Worm (Caenorhabditis elegans): ENCODE results near the gene srg-8.

srg-8 gene

ce11 chrIII:6231880-6232279 lies 22.8 kb downstream of the srg-8 start (continued):
- TF ChIP-seq mab-9 (GFP tag; IDR thresholded peaks at IDR 0.05) (no peak), hlh-17 (GFP tag; optimal IDR thresholded peaks at IDR 0.05; ENCODE audit: borderline replicate concordance) (no peak), nhr-12 (tag; optimal IDR thresholded peaks at IDR 0.05) (no peak), tbx-2 (tag; optimal IDR thresholded peaks at IDR 0.05) (no peak), alr-1 (tag; optimal IDR thresholded peaks at IDR 0.05; ENCODE audit: borderline replicate concordance) (no peak), ces-1 (GFP tag; optimal IDR thresholded peaks at IDR 0.05) (no peak), ama-1 (optimal IDR thresholded peaks at IDR 0.05) (no peak), mef-2 (tag; optimal IDR thresholded peaks at IDR 0.05) (no peak), ceh-82 (tag; optimal IDR thresholded peaks at IDR 0.05) (no peak), fkh-8 (tag; optimal IDR thresholded peaks at IDR 0.05) (no peak), nhr-20 (tag; optimal IDR thresholded peaks at IDR 0.05) (peak; percentile 20), lin-39 (tag; optimal IDR thresholded peaks at IDR 0.05) (no peak), nhr-11 (tag; optimal IDR thresholded peaks at IDR 0.05) (no peak), fkh-4 (tag; optimal IDR thresholded peaks at IDR 0.05; ENCODE audit: borderline replicate concordance) (no peak), F16B12.6 (tag; optimal IDR thresholded peaks at IDR 0.05) (no peak), snu-23 (GFP tag; optimal IDR thresholded peaks at IDR 0.05) (no peak), vab-15 (tag; optimal IDR thresholded peaks at IDR 0.05) (no peak), tlp-1 (tag; optimal IDR thresholded peaks at IDR 0.05) (peak; percentile 5), nhr-90 (tag; optimal IDR thresholded peaks at IDR 0.05; ENCODE audit: poor library complexity) (no peak), elt-2 (tag; optimal IDR thresholded peaks at IDR 0.05) (peak; percentile 69), skn-1 (tag; optimal IDR thresholded peaks at IDR 0.05) (no peak), aha-1 (tag; optimal IDR thresholded peaks at IDR 0.05) (no peak), nhr-71 (tag; optimal IDR thresholded peaks at IDR 0.05) (no peak), isw-1 (GFP tag; IDR thresholded peaks at IDR 0.05) (no peak), sup-37 (GFP tag; optimal IDR thresholded peaks at IDR 0.05) (no peak), fos-1 (tag; optimal IDR thresholded peaks at IDR 0.05) (no peak), nhr-76 (tag; optimal IDR thresholded peaks at IDR 0.05) (no peak), lin-13 (GFP tag; optimal IDR thresholded peaks at IDR 0.05) (no peak), unc-98 (GFP tag; IDR thresholded peaks at IDR 0.05) (no peak), lir-3 (tag; optimal IDR thresholded peaks at IDR 0.05; ENCODE audit: poor library complexity) (no peak), aly-2 (tag; optimal IDR thresholded peaks at IDR 0.05) (no peak), swsn-7 (tag; optimal IDR thresholded peaks at IDR 0.05) (no peak), unc-86 (tag; optimal IDR thresholded peaks at IDR 0.05) (no peak), nhr-77 (tag; optimal IDR thresholded peaks at IDR 0.05) (no peak), nhr-47 (tag; optimal IDR thresholded peaks at IDR 0.05) (no peak), pqm-1 (tag; optimal IDR thresholded peaks at IDR 0.05) (no peak), mdl-1 (tag; optimal IDR thresholded peaks at IDR 0.05) (no peak), ztf-4 (tag; optimal IDR thresholded peaks at IDR 0.05) (no peak), mep-1 (tag; optimal IDR thresholded peaks at IDR 0.05) (peak; percentile 23), lin-14 (GFP tag; optimal IDR thresholded peaks at IDR 0.05) (no peak), ceh-8 (GFP tag; optimal IDR thresholded peaks at IDR 0.05) (no peak), ets-5 (GFP tag; IDR thresholded peaks at IDR 0.05) (no peak), lin-15B (tag; optimal IDR thresholded peaks at IDR 0.05) (no peak), hpl-2 (GFP tag; optimal IDR thresholded peaks at IDR 0.05) (no peak), dsc-1 (tag; optimal IDR thresholded peaks at IDR 0.05) (no peak), lsy-2 (tag; optimal IDR thresholded peaks at IDR 0.05) (no peak), unc-30 (tag; optimal IDR thresholded peaks at IDR 0.05) (no peak), nhr-84 (tag; optimal IDR thresholded peaks at IDR 0.05) (no peak)

All from whole organism, L1 larva.